Fruit fly (Drosophila melanogaster): ENCODE data around the gene CG15721.

Gene CG15721

DNA sequence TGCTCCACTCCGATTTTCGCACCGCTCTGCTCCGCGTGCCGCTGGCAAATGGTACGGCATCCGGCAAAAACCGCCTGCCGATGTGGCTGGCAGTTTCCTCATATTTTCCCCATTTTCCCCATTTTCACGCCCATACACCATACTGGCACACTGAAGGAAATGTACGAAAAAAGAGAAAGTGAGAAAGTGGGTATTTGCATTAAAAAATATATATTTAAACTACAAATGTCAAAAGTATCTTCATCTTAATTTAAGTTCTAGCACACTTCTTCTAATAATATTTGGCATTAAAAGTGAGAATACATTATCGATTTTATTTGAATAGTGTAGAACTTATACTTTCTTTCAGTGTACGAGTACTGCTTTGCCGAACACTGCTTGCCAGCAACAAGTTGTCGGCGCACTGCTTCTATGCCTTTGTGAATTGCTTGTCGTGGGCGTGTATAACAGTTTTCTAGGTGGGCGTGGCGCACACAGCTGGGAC is 13.1 kb upstream of the CG15721 start, which contains the start of gene hec (continued):
- TF ChIP-seq Hmr (GFP tag; optimal IDR thresholded peaks at IDR 0.05): peak; percentile 35
- peak; percentile 15; the same call in 1 of the 2 replicates for TF ChIP-seq E2f2 (GFP tag; IDR thresholded peaks at IDR 0.05)
- TF ChIP-seq fd96Cb (tag; optimal IDR thresholded peaks at IDR 0.05): peak; percentile 16
- TF ChIP-seq CG4360 (GFP tag; IDR thresholded peaks at IDR 0.05): no peak
- TF ChIP-seq CG6175 (GFP tag; IDR thresholded peaks at IDR 0.05): no peak
- peak; percentile 25; the same call in 2 of the 3 replicates for TF ChIP-seq tgo (GFP tag; IDR thresholded peaks at IDR 0.05)
- TF ChIP-seq CG10274 (GFP tag; optimal IDR thresholded peaks at IDR 0.05): no peak
- 0 out of 2 replicates have a peak, but pooled peaks have one; percentile 19 for TF ChIP-seq CG3847 (GFP tag; IDR thresholded peaks at IDR 0.05)
- TF ChIP-seq YL-1 (GFP tag; optimal IDR thresholded peaks at IDR 0.05): no peak
- peak; percentile 22 for TF ChIP-seq HHEX (GFP tag; optimal IDR thresholded peaks at IDR 0.05)
- no peak for TF ChIP-seq CTCF (GFP tag; optimal IDR thresholded peaks at IDR 0.05)
- TF ChIP-seq peb (GFP tag; IDR thresholded peaks at IDR 0.05): no peak
- no peak for TF ChIP-seq CG14014 (GFP tag; IDR thresholded peaks at IDR 0.05)
- peak in 1 of 2 experiments; percentile 43 for TF ChIP-seq Hr51 (GFP tag; optimal IDR thresholded peaks at IDR 0.05)
- no peak for TF ChIP-seq Kr (GFP tag; optimal IDR thresholded peaks at IDR 0.05)
- TF ChIP-seq CG32767 (GFP tag; IDR thresholded peaks at IDR 0.05): no peak
- no peak for TF ChIP-seq ro (GFP tag; IDR thresholded peaks at IDR 0.05)
- TF ChIP-seq Dip2 (GFP tag; IDR thresholded peaks at IDR 0.05): no peak
- TF ChIP-seq CG14050 (GFP tag; IDR thresholded peaks at IDR 0.05): no peak
- TF ChIP-seq MBD-R2 (GFP tag; IDR thresholded peaks at IDR 0.05): no peak
- TF ChIP-seq Mes4 (GFP tag; optimal IDR thresholded peaks at IDR 0.05): no peak
- peak; percentile 14 for TF ChIP-seq lilli (GFP tag; optimal IDR thresholded peaks at IDR 0.05)
- peak; percentile 18 for TF ChIP-seq nmo (GFP tag; optimal IDR thresholded peaks at IDR 0.05)
- no peak for TF ChIP-seq gro (GFP tag; optimal IDR thresholded peaks at IDR 0.05)
- TF ChIP-seq eve (GFP tag; optimal IDR thresholded peaks at IDR 0.05): no peak
- TF ChIP-seq H15 (GFP tag; IDR thresholded peaks at IDR 0.05): no peak
- peak; percentile 7 for TF ChIP-seq CG12659 (GFP tag; optimal IDR thresholded peaks at IDR 0.05)
- no peak for TF ChIP-seq ftz-f1 (GFP tag; optimal IDR thresholded peaks at IDR 0.05)
- TF ChIP-seq CG9817 (tag; optimal IDR thresholded peaks at IDR 0.05): peak; percentile 18
- peak; percentile 46 for TF ChIP-seq dmrt99B (tag; optimal IDR thresholded peaks at IDR 0.05)
- peak; percentile 52 for TF ChIP-seq CG7839 (tag; optimal IDR thresholded peaks at IDR 0.05)
- TF ChIP-seq Rx (GFP tag; IDR thresholded peaks at IDR 0.05): no peak
- no peak for TF ChIP-seq CG2199 (GFP tag; IDR thresholded peaks at IDR 0.05)
- no peak for TF ChIP-seq CG18262 (tag; optimal IDR thresholded peaks at IDR 0.05)
- no peak for TF ChIP-seq CG5245 (GFP tag; optimal IDR thresholded peaks at IDR 0.05)
- TF ChIP-seq fru (optimal IDR thresholded peaks at IDR 0.05): no peak
- peak; percentile 71 for TF ChIP-seq sens (GFP tag)
- TF ChIP-seq emc (GFP tag; optimal IDR thresholded peaks at IDR 0.05): no peak
- TF ChIP-seq Ets97D (GFP tag; optimal IDR thresholded peaks at IDR 0.05): no peak
- TF ChIP-seq chinmo (GFP tag; IDR thresholded peaks at IDR 0.05; ENCODE audit: partially characterized antibody): no peak
- TF ChIP-seq bsh (GFP tag; optimal IDR thresholded peaks at IDR 0.05): no peak
- no peak for TF ChIP-seq slou (GFP tag; optimal IDR thresholded peaks at IDR 0.05)
- peak; percentile 16 for TF ChIP-seq CG3281 (GFP tag; optimal IDR thresholded peaks at IDR 0.05)
- no peak for TF ChIP-seq sisA (GFP tag; IDR thresholded peaks at IDR 0.05)
- TF ChIP-seq Dbx (GFP tag; IDR thresholded peaks at IDR 0.05): no peak
- TF ChIP-seq E2f1 (GFP tag; IDR thresholded peaks at IDR 0.05): no peak
- no peak for TF ChIP-seq NC2β (GFP tag; optimal IDR thresholded peaks at IDR 0.05)
- TF ChIP-seq gfzf (GFP tag; optimal IDR thresholded peaks at IDR 0.05): no peak
- TF ChIP-seq CG6813 (GFP tag; optimal IDR thresholded peaks at IDR 0.05): no peak
- TF ChIP-seq abd-A (tag; optimal IDR thresholded peaks at IDR 0.05): no peak
- TF ChIP-seq esg (GFP tag; conservative IDR thresholded peaks at IDR 0.05): 0 out of 2 replicates have a peak, but pooled peaks have one; percentile 8
- TF ChIP-seq Elba2 (GFP tag; optimal IDR thresholded peaks at IDR 0.05): no peak
- no peak for TF ChIP-seq Adf1 (GFP tag; IDR thresholded peaks at IDR 0.05)
